Worm (Caenorhabditis elegans): ENCODE data around the gene pha-1.

pha-1 gene

ce11 chrIII:11123844-11124243 is 7.7 kb upstream of the pha-1 start:
- peak; percentile 44 for TF ChIP-seq snpc-4 (tag; optimal IDR thresholded peaks at IDR 0.05)
- TF ChIP-seq ceh-9 (tag; optimal IDR thresholded peaks at IDR 0.05) = no peak

- TF ChIP-seq mdl-1 (tag; optimal IDR thresholded peaks at IDR 0.05) (no peak), eor-1 (tag; optimal IDR thresholded peaks at IDR 0.05) (no peak), nhr-12 (tag; optimal IDR thresholded peaks at IDR 0.05) (no peak), nhr-28 (tag; optimal IDR thresholded peaks at IDR 0.05) (no peak)
Measured at ce11 chrIII:11127528-11127927, 4.0 kb upstream of the pha-1 start, which contains the start of gene Y48A6C.8. Y48A6C.8 (minus strand) TSS chrIII:11127628.

ce11 chrIII:11129363-11129762 is 2.2 kb upstream of the pha-1 start:
- TF ChIP-seq fos-1 (tag; optimal IDR thresholded peaks at IDR 0.05) (no peak), tbx-2 (tag; optimal IDR thresholded peaks at IDR 0.05) (no peak), nhr-237 (tag; optimal IDR thresholded peaks at IDR 0.05) (no peak), nhr-67 (tag; optimal IDR thresholded peaks at IDR 0.05) (no peak), zag-1 (tag; optimal IDR thresholded peaks at IDR 0.05) (no peak), nhr-12 (tag; optimal IDR thresholded peaks at IDR 0.05) (no peak), ama-1 (optimal IDR thresholded peaks at IDR 0.05) (no peak), fkh-10 (GFP tag; optimal IDR thresholded peaks at IDR 0.05) (no peak), mml-1 (tag; optimal IDR thresholded peaks at IDR 0.05) (no peak), unc-39 (tag; optimal IDR thresholded peaks at IDR 0.05) (no peak), lin-15B (tag; optimal IDR thresholded peaks at IDR 0.05) (no peak), ceh-16 (tag; optimal IDR thresholded peaks at IDR 0.05) (no peak), ceh-82 (tag; optimal IDR thresholded peaks at IDR 0.05) (no peak), ceh-28 (tag; optimal IDR thresholded peaks at IDR 0.05) (peak; percentile 44), nfya-1 (tag; optimal IDR thresholded peaks at IDR 0.05; ENCODE audit: insufficient read depth) (peak; percentile 7)

- TF ChIP-seq elt-2 (tag; optimal IDR thresholded peaks at IDR 0.05) = peak; percentile 47
- no peak for TF ChIP-seq ama-1 (optimal IDR thresholded peaks at IDR 0.05)
- TF ChIP-seq hmg-11 (tag; optimal IDR thresholded peaks at IDR 0.05) = peak; percentile 4
- no peak for TF ChIP-seq skn-1 (tag; optimal IDR thresholded peaks at IDR 0.05)
- peak; percentile 46 for TF ChIP-seq pqm-1 (tag; optimal IDR thresholded peaks at IDR 0.05)
- TF ChIP-seq aly-2 (tag; optimal IDR thresholded peaks at IDR 0.05) = no peak
- peak; percentile 60 for TF ChIP-seq lin-15B (tag; optimal IDR thresholded peaks at IDR 0.05)
- peak; percentile 59 for TF ChIP-seq nfya-1 (tag; optimal IDR thresholded peaks at IDR 0.05; ENCODE audit: insufficient read depth)
- TF ChIP-seq pha-4 (tag; optimal IDR thresholded peaks at IDR 0.05) = peak; percentile 41
- peak; percentile 55 for TF ChIP-seq lin-39 (tag; optimal IDR thresholded peaks at IDR 0.05)
- TF ChIP-seq R02D3.7 (tag; optimal IDR thresholded peaks at IDR 0.05) = no peak
- no peak for TF ChIP-seq ztf-4 (tag; optimal IDR thresholded peaks at IDR 0.05)
- TF ChIP-seq ztf-11 (tag; optimal IDR thresholded peaks at IDR 0.05) = no peak
Measured at ce11 chrIII:11138922-11139321, 7.3 kb downstream of the pha-1 start, which contains the start of gene fbxa-128. fbxa-128 (minus strand) TSS chrIII:11139113.

- no peak for TF ChIP-seq unc-39 (tag; optimal IDR thresholded peaks at IDR 0.05)
- no peak for TF ChIP-seq ceh-16 (tag; optimal IDR thresholded peaks at IDR 0.05)
- TF ChIP-seq ZK546.5 (tag; optimal IDR thresholded peaks at IDR 0.05) = no peak
- TF ChIP-seq mml-1 (tag; optimal IDR thresholded peaks at IDR 0.05) = no peak
- TF ChIP-seq unc-62 (GFP tag; optimal IDR thresholded peaks at IDR 0.05) = no peak
- TF ChIP-seq eor-1 (tag; optimal IDR thresholded peaks at IDR 0.05) = no peak
- no peak for TF ChIP-seq daf-12 (tag; optimal IDR thresholded peaks at IDR 0.05)
- no peak for TF ChIP-seq nhr-237 (tag; optimal IDR thresholded peaks at IDR 0.05)
- TF ChIP-seq elt-3 (tag; optimal IDR thresholded peaks at IDR 0.05) = no peak
- TF ChIP-seq ceh-9 (tag; optimal IDR thresholded peaks at IDR 0.05) = no peak
- TF ChIP-seq zag-1 (tag; optimal IDR thresholded peaks at IDR 0.05) = no peak
- TF ChIP-seq pqm-1 (tag; optimal IDR thresholded peaks at IDR 0.05) = peak; percentile 17
- TF ChIP-seq lin-15B (tag; optimal IDR thresholded peaks at IDR 0.05) = peak; percentile 93
- no peak for TF ChIP-seq sea-2 (GFP tag; optimal IDR thresholded peaks at IDR 0.05)
- TF ChIP-seq nhr-77 (tag; optimal IDR thresholded peaks at IDR 0.05) = no peak
- no peak for TF ChIP-seq nhr-11 (tag; optimal IDR thresholded peaks at IDR 0.05)
- peak; percentile 89 for TF ChIP-seq nhr-23 (tag; optimal IDR thresholded peaks at IDR 0.05)
- TF ChIP-seq lin-39 (tag; optimal IDR thresholded peaks at IDR 0.05) = peak; percentile 45
- TF ChIP-seq fkh-2 (tag; optimal IDR thresholded peaks at IDR 0.05) = no peak
- TF ChIP-seq ztf-11 (tag; optimal IDR thresholded peaks at IDR 0.05) = no peak
- TF ChIP-seq ztf-4 (tag; optimal IDR thresholded peaks at IDR 0.05) = no peak
- TF ChIP-seq nhr-76 (tag; optimal IDR thresholded peaks at IDR 0.05) = no peak
- TF ChIP-seq snpc-4 (tag; optimal IDR thresholded peaks at IDR 0.05) = peak; percentile 53
- no peak for TF ChIP-seq elt-1 (tag; optimal IDR thresholded peaks at IDR 0.05)
- TF ChIP-seq nhr-43 (tag; optimal IDR thresholded peaks at IDR 0.05; ENCODE audit: poor library complexity, severe bottlenecking) = peak; percentile 58
- peak; percentile 80 for TF ChIP-seq nhr-25 (tag; optimal IDR thresholded peaks at IDR 0.05)
- no peak for TF ChIP-seq nhr-67 (tag; optimal IDR thresholded peaks at IDR 0.05)
- TF ChIP-seq nhr-28 (tag; optimal IDR thresholded peaks at IDR 0.05) = no peak
- TF ChIP-seq egl-27 (tag; optimal IDR thresholded peaks at IDR 0.05) = no peak
- TF ChIP-seq nhr-12 (tag; optimal IDR thresholded peaks at IDR 0.05) = no peak
Measured at ce11 chrIII:11141791-11142490, 10.4 kb downstream of the pha-1 start, which contains the start of the genes Y47D3A.1 and pola-1. Y47D3A.1 (minus strand) TSS chrIII:11141841. pola-1 (plus strand) TSS chrIII:11142448.
